Worm (Caenorhabditis elegans) whole organism, late embryonic: ENCODE data around the gene rps-22.

Source experiments
- ceh-19 ChIP-seq: fragments of 200-800 bp; sonication (Bioruptor generic); optimal IDR thresholded peaks from 2 replicates; lab custom pipeline; 2018; ENCODE audit warnings: mild to moderate bottlenecking, missing genetic modification characterization, missing compliant biosample characterization
- rnt-1 ChIP-seq: sonication (generic microtip); optimal IDR thresholded peaks from 2 replicates; lab custom pipeline; 2016; ENCODE audit warnings: missing genetic modification characterization, missing compliant biosample characterization
- unc-55 ChIP-seq: sonication (generic microtip); optimal IDR thresholded peaks from 2 replicates; lab custom pipeline; 2017; ENCODE audit warnings: missing biosample characterization, missing genetic modification reagents, missing genetic modification characterization

DNA sequence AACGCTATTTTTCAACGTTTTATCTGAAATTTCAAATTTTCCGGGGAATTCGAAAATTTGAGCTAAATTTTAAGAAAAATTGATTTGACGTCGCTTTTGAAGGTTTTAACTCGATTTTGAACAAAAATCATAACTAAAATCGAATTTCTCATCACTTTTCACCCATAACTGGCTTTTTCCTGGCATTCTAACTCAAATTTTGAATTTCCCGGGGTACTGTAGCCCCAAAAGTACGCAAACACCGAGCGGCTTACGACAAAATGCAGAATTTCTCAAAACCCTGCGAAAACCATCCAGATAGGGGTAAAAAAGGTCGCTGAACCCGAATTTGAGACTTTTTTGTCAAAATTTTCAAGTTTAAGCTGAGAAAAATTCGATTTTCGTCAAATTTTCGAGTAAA is 23.1 kb upstream of the rps-22 start:
- no peak for TF ChIP-seq ceh-19 (GFP tag; lab: Kevin White, UChicago)
- TF ChIP-seq rnt-1: no peak
- TF ChIP-seq unc-55 (GFP tag; lab: Kevin White, UChicago): no peak
